Worm (Caenorhabditis elegans): ENCODE measurements around the gene Y54F10BM.23.
"Not testable (repeated sequence)": the region's sequence is repeated elsewhere in the genome, so short reads cannot be mapped to it uniquely, and the experiment has no call there.

Gene Y54F10BM.23

DNA sequence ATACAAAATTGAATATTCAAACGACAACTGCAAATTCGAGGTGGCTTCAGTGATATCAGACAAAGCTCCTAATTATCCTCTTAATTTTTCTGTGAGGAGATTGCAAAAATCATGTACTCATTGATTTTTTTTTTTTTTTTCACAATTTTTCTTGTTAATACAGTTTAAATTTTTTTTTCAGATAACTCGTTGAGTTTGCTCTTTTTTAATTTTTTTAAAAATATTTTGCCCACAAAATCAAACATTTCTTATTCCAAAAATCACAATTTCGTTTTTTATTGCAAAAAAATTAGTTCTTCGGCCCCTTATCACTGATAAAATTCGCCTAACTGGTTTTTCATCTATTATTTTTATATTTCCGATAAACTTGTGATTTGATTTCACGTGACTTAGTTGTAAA, 2.5 kb downstream of the Y54F10BM.23 start, which contains the start of gene Y54F10BM.21:
Gene Y54F10BM.21, plus strand, starts transcription at position 301 of the 400 bp plus-strand sequence.
- TF ChIP-seq pes-1 (GFP tag; IDR thresholded peaks at IDR 0.05) = no peak
- TF ChIP-seq sea-1 (GFP tag; conservative IDR thresholded peaks at IDR 0.05) = no peak
- no peak for TF ChIP-seq tra-4 (tag; optimal IDR thresholded peaks at IDR 0.05)
- no peak for TF ChIP-seq ceh-13 (GFP tag; optimal IDR thresholded peaks at IDR 0.05)
- no peak for TF ChIP-seq scrt-1 (GFP tag; IDR thresholded peaks at IDR 0.05)
- no peak for TF ChIP-seq aly-1 (tag; optimal IDR thresholded peaks at IDR 0.05)
- no peak for TF ChIP-seq B0310.2 (tag; optimal IDR thresholded peaks at IDR 0.05)
- no peak for TF ChIP-seq hnd-1 (tag; optimal IDR thresholded peaks at IDR 0.05)
- TF ChIP-seq F13C5.2 (tag; optimal IDR thresholded peaks at IDR 0.05) = no peak
- no peak for TF ChIP-seq hmg-4 (GFP tag; optimal IDR thresholded peaks at IDR 0.05)
- no peak for TF ChIP-seq ceh-36 (tag; optimal IDR thresholded peaks at IDR 0.05)
- TF ChIP-seq tbx-37 (GFP tag; conservative IDR thresholded peaks at IDR 0.05) = no peak
- no peak for TF ChIP-seq hmbx-1 (tag; optimal IDR thresholded peaks at IDR 0.05)
- TF ChIP-seq tbx-11 (GFP tag; IDR thresholded peaks at IDR 0.05) = no peak
- no peak for TF ChIP-seq ets-7 (tag; optimal IDR thresholded peaks at IDR 0.05)
- TF ChIP-seq flt-1 (GFP tag; IDR thresholded peaks at IDR 0.05) = no peak
- no peak for TF ChIP-seq ama-1 (optimal IDR thresholded peaks at IDR 0.05)

DNA sequence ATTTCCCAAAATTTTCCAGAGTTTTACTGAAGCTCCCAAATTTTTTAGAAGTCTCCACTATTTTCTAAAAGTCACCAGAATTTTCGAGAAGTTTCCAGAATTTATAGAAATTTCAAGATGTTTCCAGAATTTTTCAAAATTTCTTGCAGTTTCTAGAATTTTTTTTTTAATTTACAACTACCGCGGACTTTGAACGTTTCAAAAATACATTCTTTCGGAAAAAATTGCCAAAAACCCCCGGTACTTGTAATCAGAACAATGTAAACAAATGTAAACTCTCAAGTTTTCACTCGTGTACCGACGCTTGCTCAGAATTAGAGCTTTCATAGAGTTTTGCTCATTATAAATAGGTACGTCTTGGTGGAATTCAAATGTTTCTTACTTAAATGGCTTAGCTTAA, 6.6 kb downstream of the Y54F10BM.23 start, which contains the start of gene fbxa-39:
Gene fbxa-39, plus strand, starts transcription at position 301 of the 400 bp plus-strand sequence.
- no peak for TF ChIP-seq ama-1 (optimal IDR thresholded peaks at IDR 0.05)
- no peak for TF ChIP-seq tra-4 (tag; optimal IDR thresholded peaks at IDR 0.05)
- no peak for TF ChIP-seq sea-1 (GFP tag; conservative IDR thresholded peaks at IDR 0.05)
- TF ChIP-seq hnd-1 (tag; optimal IDR thresholded peaks at IDR 0.05) = no peak
- no peak for TF ChIP-seq hmbx-1 (tag; optimal IDR thresholded peaks at IDR 0.05)
- no peak for TF ChIP-seq ceh-13 (GFP tag; optimal IDR thresholded peaks at IDR 0.05)
- TF ChIP-seq F13C5.2 (tag; optimal IDR thresholded peaks at IDR 0.05) = no peak
- TF ChIP-seq flt-1 (GFP tag; IDR thresholded peaks at IDR 0.05) = no peak
- TF ChIP-seq pes-1 (GFP tag; IDR thresholded peaks at IDR 0.05) = no peak
- TF ChIP-seq scrt-1 (GFP tag; IDR thresholded peaks at IDR 0.05) = no peak
- no peak for TF ChIP-seq B0310.2 (tag; optimal IDR thresholded peaks at IDR 0.05)

DNA sequence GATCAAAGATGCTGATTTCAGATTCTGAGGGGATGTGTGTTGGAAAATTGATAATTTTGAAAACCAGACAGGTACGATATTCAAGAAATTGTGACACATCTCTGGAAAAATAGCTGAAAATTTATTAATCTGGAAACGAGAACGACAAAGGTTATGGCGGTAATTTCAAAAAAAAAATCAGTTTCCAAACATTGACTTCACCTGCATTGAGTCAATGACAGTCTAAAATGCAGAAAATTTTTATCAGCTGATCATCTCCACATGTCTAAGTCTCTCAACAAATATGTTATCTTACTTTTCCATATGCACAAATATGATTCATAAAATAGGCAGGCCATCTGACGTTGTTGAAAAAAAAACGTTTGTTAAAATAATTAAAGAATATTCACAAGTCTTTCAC, 7.3 kb downstream of the Y54F10BM.23 start, which contains the start of gene fbxa-48:
Gene fbxa-48, minus strand, starts transcription at position 101 of the 400 bp plus-strand sequence.
- TF ChIP-seq pes-1 (GFP tag; IDR thresholded peaks at IDR 0.05) (no peak), ceh-36 (tag; optimal IDR thresholded peaks at IDR 0.05) (no peak), tbx-37 (GFP tag; conservative IDR thresholded peaks at IDR 0.05) (no peak), hmbx-1 (tag; optimal IDR thresholded peaks at IDR 0.05) (no peak), hnd-1 (tag; optimal IDR thresholded peaks at IDR 0.05) (no peak), ets-7 (tag; optimal IDR thresholded peaks at IDR 0.05) (no peak), tra-4 (tag; optimal IDR thresholded peaks at IDR 0.05) (no peak), tbx-11 (GFP tag; IDR thresholded peaks at IDR 0.05) (no peak), aly-1 (tag; optimal IDR thresholded peaks at IDR 0.05) (no peak), ama-1 (optimal IDR thresholded peaks at IDR 0.05) (no peak), B0310.2 (tag; optimal IDR thresholded peaks at IDR 0.05) (no peak), F13C5.2 (tag; optimal IDR thresholded peaks at IDR 0.05) (no peak), scrt-1 (GFP tag; IDR thresholded peaks at IDR 0.05) (no peak), flt-1 (GFP tag; IDR thresholded peaks at IDR 0.05) (no peak), sea-1 (GFP tag; conservative IDR thresholded peaks at IDR 0.05) (no peak), hmg-4 (GFP tag; optimal IDR thresholded peaks at IDR 0.05) (no peak), ceh-13 (GFP tag; optimal IDR thresholded peaks at IDR 0.05) (no peak)

ce11 chrIII:2265986-2266701, 13.2 kb downstream of the Y54F10BM.23 start, which contains the start of gene fbxa-9:
TSS of gene fbxa-9 (plus strand) at chrIII:2266651.
- TF ChIP-seq ceh-13 (GFP tag; optimal IDR thresholded peaks at IDR 0.05) = no peak
- no peak for TF ChIP-seq hmbx-1 (tag; optimal IDR thresholded peaks at IDR 0.05)
- TF ChIP-seq pes-1 (GFP tag; IDR thresholded peaks at IDR 0.05) = no peak
- TF ChIP-seq tbx-37 (GFP tag; conservative IDR thresholded peaks at IDR 0.05) = no peak
- no peak for TF ChIP-seq B0310.2 (tag; optimal IDR thresholded peaks at IDR 0.05)
- TF ChIP-seq aly-1 (tag; optimal IDR thresholded peaks at IDR 0.05) = no peak
- TF ChIP-seq tra-4 (tag; optimal IDR thresholded peaks at IDR 0.05) = no peak

- TF ChIP-seq B0310.2 (tag; optimal IDR thresholded peaks at IDR 0.05) (no peak), tra-4 (tag; optimal IDR thresholded peaks at IDR 0.05) (no peak), flt-1 (GFP tag; IDR thresholded peaks at IDR 0.05) (no peak), ama-1 (optimal IDR thresholded peaks at IDR 0.05) (no peak), tbx-11 (GFP tag; IDR thresholded peaks at IDR 0.05) (no peak), ceh-13 (GFP tag; optimal IDR thresholded peaks at IDR 0.05) (no peak), scrt-1 (GFP tag; IDR thresholded peaks at IDR 0.05) (no peak), hnd-1 (tag; optimal IDR thresholded peaks at IDR 0.05) (no peak), sea-1 (GFP tag; conservative IDR thresholded peaks at IDR 0.05) (no peak), tbx-37 (GFP tag; conservative IDR thresholded peaks at IDR 0.05) (no peak), ets-7 (tag; optimal IDR thresholded peaks at IDR 0.05) (no peak), hmbx-1 (tag; optimal IDR thresholded peaks at IDR 0.05) (no peak), hmg-4 (GFP tag; optimal IDR thresholded peaks at IDR 0.05) (no peak), pes-1 (GFP tag; IDR thresholded peaks at IDR 0.05) (no peak), F13C5.2 (tag; optimal IDR thresholded peaks at IDR 0.05) (no peak), ceh-36 (tag; optimal IDR thresholded peaks at IDR 0.05) (no peak), aly-1 (tag; optimal IDR thresholded peaks at IDR 0.05) (no peak)
These were observed 16.4 kb downstream of the Y54F10BM.23 start, which contains the start of gene Y54F10BM.6 for ce11 chrIII:2262942-2263341. TSS of gene Y54F10BM.6 (plus strand) at chrIII:2263242.

DNA sequence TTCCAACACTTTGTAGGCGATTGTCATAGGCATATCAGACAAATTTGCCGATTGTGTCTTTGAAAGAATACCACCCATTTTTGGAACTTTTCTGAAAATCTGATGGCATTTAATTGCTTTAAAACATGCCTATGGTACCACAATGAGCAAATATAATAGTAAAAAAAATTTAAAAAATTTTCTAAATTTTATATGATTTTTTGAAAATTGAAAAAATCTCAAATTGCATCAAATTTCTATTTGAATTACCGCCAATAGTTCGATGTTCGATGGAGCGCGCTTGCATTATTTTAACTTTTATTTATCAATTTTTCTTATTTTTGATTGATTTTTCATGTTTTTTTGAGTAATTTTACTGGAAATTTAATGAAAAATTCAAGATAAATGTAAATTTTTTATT, 18.0 kb downstream of the Y54F10BM.23 start, which contains the start of gene fbxa-42:
Gene fbxa-42, minus strand, starts transcription at position 101 of the 400 bp plus-strand sequence.
- TF ChIP-seq aly-1 (tag; optimal IDR thresholded peaks at IDR 0.05); pes-1 (GFP tag; IDR thresholded peaks at IDR 0.05); ceh-13 (GFP tag; optimal IDR thresholded peaks at IDR 0.05): not testable (repeated sequence)

ce11 chrIII:2259329-2259728, 20.0 kb downstream of the Y54F10BM.23 start:
- TF ChIP-seq B0310.2 (tag; optimal IDR thresholded peaks at IDR 0.05) (no peak), aly-1 (tag; optimal IDR thresholded peaks at IDR 0.05) (no peak), pes-1 (GFP tag; IDR thresholded peaks at IDR 0.05) (no peak), ceh-36 (tag; optimal IDR thresholded peaks at IDR 0.05) (no peak), tbx-37 (GFP tag; conservative IDR thresholded peaks at IDR 0.05) (no peak), hmg-4 (GFP tag; optimal IDR thresholded peaks at IDR 0.05) (no peak), tbx-11 (GFP tag; IDR thresholded peaks at IDR 0.05) (no peak), ceh-13 (GFP tag; optimal IDR thresholded peaks at IDR 0.05) (no peak), flt-1 (GFP tag; IDR thresholded peaks at IDR 0.05) (no peak), hnd-1 (tag; optimal IDR thresholded peaks at IDR 0.05) (no peak), scrt-1 (GFP tag; IDR thresholded peaks at IDR 0.05) (no peak), sea-1 (GFP tag; conservative IDR thresholded peaks at IDR 0.05) (no peak), ets-7 (tag; optimal IDR thresholded peaks at IDR 0.05) (no peak), hmbx-1 (tag; optimal IDR thresholded peaks at IDR 0.05) (no peak)

Data from whole organism, early embryonic.